2 fruit fly cellular contexts compared by ENCODE assay signal in genomic region chrX:835965-836690, dm6.
TF ChIP-seq lines count a peak whose summit lies in the region.

No protein-coding gene starts in this region.

- no peak for TF ChIP-seq CTCF in whole organism, embryonic (GFP tag; optimal IDR thresholded peaks at IDR 0.05; lab: Kevin White, UChicago)

TF ChIP-seq in whole organism, embryonic, 481 proteins besides CTCF, POLR2A, EP300 and RAD21:
- TF ChIP-seq ERR (GFP tag; optimal IDR thresholded peaks at IDR 0.05; lab: Kevin White, UChicago): no peak
- 0 out of 2 replicates have a peak, but pooled peaks have one; percentile 13 for TF ChIP-seq sna (GFP tag; IDR thresholded peaks at IDR 0.05; lab: Robert Waterston, UW; ENCODE audit: partially characterized antibody)
- TF ChIP-seq cg (GFP tag; optimal IDR thresholded peaks at IDR 0.05; lab: Kevin White, UChicago): no peak
- no peak for TF ChIP-seq Tbp (GFP tag; optimal IDR thresholded peaks at IDR 0.05; lab: Kevin White, UChicago)
- TF ChIP-seq Deaf1 (tag; optimal IDR thresholded peaks at IDR 0.05; lab: Kevin White, UChicago): peak; percentile 58
- 0 out of 3 replicates have a peak, but pooled peaks have one; percentile 19 for TF ChIP-seq so (GFP tag; IDR thresholded peaks at IDR 0.05; lab: Robert Waterston, UW)
- peak; percentile 72 for TF ChIP-seq pros (GFP tag; optimal IDR thresholded peaks at IDR 0.05; lab: Kevin White, UChicago)
- TF ChIP-seq bbx (GFP tag; IDR thresholded peaks at IDR 0.05; lab: Robert Waterston, UW; ENCODE audit: partially characterized antibody): 0 out of 2 replicates have a peak, but pooled peaks have one; percentile 14
- no peak for TF ChIP-seq tio (GFP tag; optimal IDR thresholded peaks at IDR 0.05; lab: Kevin White, UChicago)
- peak in 1 of 2 experiments; percentile 11 for TF ChIP-seq Pdp1 (GFP tag; optimal IDR thresholded peaks at IDR 0.05; lab: Kevin White, UChicago)
- peak; percentile 71 for TF ChIP-seq Jarid2 (GFP tag; optimal IDR thresholded peaks at IDR 0.05; lab: Kevin White, UChicago)
- no peak for TF ChIP-seq en (GFP tag; optimal IDR thresholded peaks at IDR 0.05; lab: Kevin White, UChicago)
- peak; percentile 32 for TF ChIP-seq CG5180 (GFP tag; optimal IDR thresholded peaks at IDR 0.05; lab: Kevin White, UChicago)
- TF ChIP-seq CG8359 (GFP tag; optimal IDR thresholded peaks at IDR 0.05; lab: Kevin White, UChicago; ENCODE audit: borderline replicate concordance): no peak
- TF ChIP-seq z (GFP tag; IDR thresholded peaks at IDR 0.05; lab: Robert Waterston, UW): peak; percentile 58; the same call in 1 of the 3 replicates
- TF ChIP-seq kni (GFP tag; optimal IDR thresholded peaks at IDR 0.05; lab: Kevin White, UChicago): peak; percentile 20
- TF ChIP-seq CG14014 (GFP tag; IDR thresholded peaks at IDR 0.05; lab: Robert Waterston, UW): no peak
- no peak for TF ChIP-seq pho (GFP tag; optimal IDR thresholded peaks at IDR 0.05; lab: Kevin White, UChicago)
- peak in 1 of 2 experiments; percentile 80 for TF ChIP-seq insv (GFP tag; optimal IDR thresholded peaks at IDR 0.05; lab: Kevin White, UChicago)
- peak; percentile 20; the same call in 1 of the 2 replicates for TF ChIP-seq CG10366 (GFP tag; IDR thresholded peaks at IDR 0.05; lab: Robert Waterston, UW)
- TF ChIP-seq Med (GFP tag; lab: Kevin White, UChicago): peak; percentile 27
- peak; percentile 28 for TF ChIP-seq BEAF-32 (GFP tag; optimal IDR thresholded peaks at IDR 0.05; lab: Kevin White, UChicago)
- no peak for TF ChIP-seq CG4617 (GFP tag; optimal IDR thresholded peaks at IDR 0.05; lab: Kevin White, UChicago; ENCODE audit: borderline replicate concordance)
- peak; percentile 14 for TF ChIP-seq sens (GFP tag; lab: Kevin White, UChicago)
TF ChIP-seq in whole organism, embryonic: peak in this region for 15.

TF ChIP-seq in whole organism, pupa, 21 proteins besides CTCF, POLR2A, EP300 and RAD21:
- TF ChIP-seq CG34367 (tag; optimal IDR thresholded peaks at IDR 0.05; lab: Kevin White, UChicago): no peak
- no peak for TF ChIP-seq CG8159 (tag; optimal IDR thresholded peaks at IDR 0.05; lab: Kevin White, UChicago)
- 0 out of 3 replicates have a peak, but pooled peaks have one; percentile 17 for TF ChIP-seq CG4496 (GFP tag; IDR thresholded peaks at IDR 0.05; lab: Robert Waterston, UW)
TF ChIP-seq in whole organism, pupa: peak in this region for 1.
